Fruit fly (Drosophila melanogaster) whole organism, embryonic: ENCODE results near the gene cmet.

Experiments
- ATbp ChIP-seq: fragments of 200-800 bp; sonication (Bioruptor generic); optimal IDR thresholded peaks from 2 replicates; lab custom pipeline; 2017; ENCODE audit warnings: missing biosample characterization, mild to moderate bottlenecking, missing genetic modification characterization, missing genetic modification reagents
- BtbVII ChIP-seq: fragments of 200-800 bp; sonication (Bioruptor generic); optimal IDR thresholded peaks from 3 replicates; lab custom pipeline; 2017; ENCODE audit warnings: missing biosample characterization, mild to moderate bottlenecking, missing genetic modification characterization
- CG10321 ChIP-seq: fragments of 200-800 bp; sonication (Bioruptor generic); IDR thresholded peaks from 2 replicates; pipeline ENCODE4 v1.3.6; 2022; ENCODE audit warnings: missing biosample characterization, missing genetic modification characterization
- CG12155 ChIP-seq: fragments of 200-800 bp; sonication (Bioruptor generic); optimal IDR thresholded peaks from 3 replicates; lab custom pipeline; 2016; ENCODE audit warnings: missing biosample characterization, missing genetic modification characterization
- CG12391 ChIP-seq: fragments of 200-800 bp; sonication (Bioruptor generic); optimal IDR thresholded peaks from 3 replicates; lab custom pipeline; 2018; ENCODE audit warnings: missing biosample characterization, mild to moderate bottlenecking, missing genetic modification characterization, moderate library complexity
- CG12659 ChIP-seq: fragments of 200-800 bp; sonication (Bioruptor generic); optimal IDR thresholded peaks from 3 replicates; lab custom pipeline; 2017; ENCODE audit warnings: mild to moderate bottlenecking, missing biosample characterization, missing genetic modification reagents, missing genetic modification characterization
- CG13287 ChIP-seq: fragments of 200-800 bp; sonication (Bioruptor generic); IDR thresholded peaks from 2 replicates; pipeline ENCODE4 v1.3.6; 2022; ENCODE audit warnings: missing biosample characterization, missing genetic modification characterization; ENCODE audit not compliant: partially characterized antibody
- CG14050 ChIP-seq: fragments of 200-800 bp; sonication (Bioruptor generic); IDR thresholded peaks from 3 replicates; pipeline ENCODE4 v1.3.6; 2022; ENCODE audit warnings: missing biosample characterization, missing genetic modification characterization
- CG1603 ChIP-seq: fragments of 200-800 bp; sonication (Bioruptor generic); optimal IDR thresholded peaks from 2 replicates; lab custom pipeline; 2019; ENCODE audit warnings: missing biosample characterization, mild to moderate bottlenecking, missing genetic modification characterization, moderate library complexity
- CG1647 ChIP-seq: fragments of 200-800 bp; sonication (Bioruptor generic); optimal IDR thresholded peaks from 3 replicates; lab custom pipeline; 2016; ENCODE audit warnings: missing biosample characterization, missing genetic modification characterization
- CG17385 ChIP-seq: fragments of 200-800 bp; sonication (Bioruptor generic); optimal IDR thresholded peaks from 3 replicates; lab custom pipeline; 2018; ENCODE audit warnings: missing biosample characterization, mild to moderate bottlenecking, missing genetic modification characterization
- CG17568 ChIP-seq: fragments of 200-800 bp; sonication (Bioruptor generic); optimal IDR thresholded peaks from 2 replicates; lab custom pipeline; 2018; ENCODE audit warnings: missing biosample characterization, mild to moderate bottlenecking, missing genetic modification characterization, moderate library complexity
- CG17912 ChIP-seq: fragments of 200-800 bp; sonication (Bioruptor generic); optimal IDR thresholded peaks from 2 replicates; lab custom pipeline; 2018; ENCODE audit warnings: missing biosample characterization, mild to moderate bottlenecking, missing genetic modification characterization
- CG18011 ChIP-seq: fragments of 200-800 bp; sonication (Bioruptor generic); optimal IDR thresholded peaks from 2 replicates; lab custom pipeline; 2017; ENCODE audit warnings: missing biosample characterization, missing genetic modification characterization, mild to moderate bottlenecking, moderate library complexity, missing genotype
- CG2116 ChIP-seq: fragments of 200-800 bp; sonication (Bioruptor generic); optimal IDR thresholded peaks from 3 replicates; lab custom pipeline; 2018; ENCODE audit warnings: missing biosample characterization, mild to moderate bottlenecking, missing genetic modification characterization
- CG2875 ChIP-seq: fragments of 200-800 bp; sonication (Bioruptor generic); optimal IDR thresholded peaks from 2 replicates; lab custom pipeline; 2017; ENCODE audit warnings: missing biosample characterization, mild to moderate bottlenecking, missing genetic modification characterization, missing genetic modification reagents
- CG31365 ChIP-seq: fragments of 200-800 bp; sonication (Bioruptor generic); optimal IDR thresholded peaks from 2 replicates; lab custom pipeline; 2018; ENCODE audit warnings: missing biosample characterization, mild to moderate bottlenecking, missing genetic modification characterization
- CG32767 ChIP-seq: fragments of 200-800 bp; sonication (Bioruptor generic); IDR thresholded peaks from 2 replicates; pipeline ENCODE4 v1.3.6; 2022; ENCODE audit warnings: missing biosample characterization, missing genetic modification characterization
- CG34224 ChIP-seq: fragments of 200-800 bp; sonication (Bioruptor generic); IDR thresholded peaks from 3 replicates; pipeline ENCODE4 v1.3.6; 2022; ENCODE audit warnings: missing biosample characterization, missing genetic modification characterization; ENCODE audit not compliant: partially characterized antibody
- CG5180 ChIP-seq: fragments of 200-800 bp; sonication (Bioruptor generic); optimal IDR thresholded peaks from 3 replicates; lab custom pipeline; 2017; ENCODE audit warnings: missing biosample characterization, missing genetic modification characterization, mild to moderate bottlenecking, moderate library complexity, missing genetic modification reagents
- CG5953 ChIP-seq: fragments of 200-800 bp; sonication (Bioruptor generic); IDR thresholded peaks from 2 replicates; pipeline ENCODE4 v1.3.6; 2022; ENCODE audit warnings: missing biosample characterization, missing genetic modification characterization
- CG6791 ChIP-seq: fragments of 200-800 bp; sonication (Bioruptor generic); IDR thresholded peaks from 3 replicates; pipeline ENCODE4 v1.3.6; 2022; ENCODE audit warnings: missing biosample characterization, missing genetic modification characterization; ENCODE audit not compliant: partially characterized antibody
- CG7357 ChIP-seq: fragments of 200-800 bp; sonication (Bioruptor generic); IDR thresholded peaks from 3 replicates; pipeline ENCODE4 v1.3.6; 2022; ENCODE audit warnings: missing biosample characterization, missing genetic modification characterization
- CG7839 ChIP-seq: fragments of 200-800 bp; sonication (Bioruptor generic); optimal IDR thresholded peaks from 3 replicates; lab custom pipeline; 2018; ENCODE audit warnings: missing biosample characterization, mild to moderate bottlenecking, missing genetic modification characterization, moderate library complexity
- CG7928 ChIP-seq: fragments of 200-800 bp; sonication (Bioruptor generic); optimal IDR thresholded peaks from 2 replicates; lab custom pipeline; 2017; ENCODE audit warnings: missing biosample characterization, mild to moderate bottlenecking, missing genetic modification characterization
- D ChIP-seq, 2 experiments: fragments of 200-800 bp in 1 of 2; fragments of >200 bp in 1 of 2; sonication (Bioruptor generic) in 1 of 2; optimal IDR thresholded peaks; 2 replicates in 1 of 2; 3 replicates in 1 of 2; lab custom pipeline; 2017; ENCODE audit warnings: mild to moderate bottlenecking in 1 of 2, missing biosample characterization in 1 of 2, missing genetic modification characterization in 1 of 2, missing genetic modification reagents in 1 of 2
- Dbx ChIP-seq: fragments of 200-800 bp; sonication (Bioruptor generic); IDR thresholded peaks from 3 replicates; pipeline ENCODE4 v1.3.6; 2022; ENCODE audit warnings: missing biosample characterization, missing genetic modification characterization
- Fer2 ChIP-seq: fragments of 200-800 bp; sonication (Bioruptor generic); optimal IDR thresholded peaks from 2 replicates; lab custom pipeline; 2018; ENCODE audit warnings: missing biosample characterization, mild to moderate bottlenecking, missing genetic modification characterization, moderate library complexity
- Sox100B ChIP-seq: fragments of 200-800 bp; sonication (Bioruptor generic); optimal IDR thresholded peaks from 3 replicates; lab custom pipeline; 2018; ENCODE audit warnings: missing biosample characterization, mild to moderate bottlenecking, missing genetic modification characterization
- TFAM ChIP-seq: fragments of 200-800 bp; sonication (Bioruptor generic); optimal IDR thresholded peaks from 2 replicates; lab custom pipeline; 2017; ENCODE audit warnings: missing biosample characterization, missing genetic modification characterization, inconsistent platforms
- ab ChIP-seq: fragments of 200-800 bp; sonication (Bioruptor generic); optimal IDR thresholded peaks from 2 replicates; lab custom pipeline; 2016; ENCODE audit warnings: missing biosample characterization, missing genetic modification characterization
- ap ChIP-seq: fragments of 200-800 bp; sonication (Bioruptor generic); IDR thresholded peaks from 2 replicates; pipeline ENCODE4 v1.3.6; 2022; ENCODE audit warnings: missing biosample characterization, missing genetic modification characterization
- bbx ChIP-seq: fragments of 200-800 bp; sonication (Bioruptor generic); IDR thresholded peaks from 2 replicates; pipeline ENCODE4 v1.3.6; 2022; ENCODE audit warnings: missing biosample characterization, missing genetic modification characterization; ENCODE audit not compliant: partially characterized antibody
- crol ChIP-seq: fragments of 200-800 bp; sonication (Bioruptor generic); IDR thresholded peaks from 2 replicates; pipeline ENCODE4 v1.3.6; 2022; ENCODE audit warnings: missing biosample characterization, missing genetic modification characterization
- dm ChIP-seq: fragments of 200-800 bp; sonication (Bioruptor generic); optimal IDR thresholded peaks from 3 replicates; lab custom pipeline; 2016; ENCODE audit warnings: missing biosample characterization, missing genetic modification characterization
- dpn ChIP-seq, 2 experiments: fragments of 200-800 bp; sonication (Bioruptor generic); optimal IDR thresholded peaks; 3 replicates each; lab custom pipeline; 2016; ENCODE audit warnings: missing biosample characterization in 2 of 2, missing genetic modification characterization in 2 of 2
- dysf ChIP-seq: fragments of 200-800 bp; sonication (Bioruptor generic); IDR thresholded peaks from 3 replicates; pipeline ENCODE4 v1.3.6; 2022; ENCODE audit warnings: missing biosample characterization, missing genetic modification characterization
- en ChIP-seq: fragments of 200-800 bp; sonication (Bioruptor generic); optimal IDR thresholded peaks from 2 replicates; lab custom pipeline; 2016; ENCODE audit warnings: missing biosample characterization, missing genetic modification characterization
- ftz-f1 ChIP-seq: fragments of 200-800 bp; sonication (Bioruptor generic); optimal IDR thresholded peaks from 2 replicates; lab custom pipeline; 2016; ENCODE audit warnings: missing biosample characterization, missing genetic modification characterization
- gcm ChIP-seq: fragments of 200-800 bp; sonication (Bioruptor generic); optimal IDR thresholded peaks from 2 replicates; lab custom pipeline; 2019; ENCODE audit warnings: missing biosample characterization, mild to moderate bottlenecking, missing genetic modification characterization, moderate library complexity
- gt ChIP-seq: fragments of 200-800 bp; sonication (Bioruptor generic); IDR thresholded peaks from 2 replicates; pipeline ENCODE4 v1.3.6; 2022; ENCODE audit warnings: missing biosample characterization, missing genetic modification characterization
- hb ChIP-seq: fragments of 200-800 bp; sonication (Bioruptor generic); IDR thresholded peaks from 3 replicates; pipeline ENCODE4 v1.3.6; 2022; ENCODE audit warnings: missing biosample characterization, missing genetic modification characterization; ENCODE audit not compliant: partially characterized antibody
- kni ChIP-seq: fragments of 200-800 bp; sonication (Bioruptor generic); optimal IDR thresholded peaks from 3 replicates; lab custom pipeline; 2017; ENCODE audit warnings: mild to moderate bottlenecking, missing biosample characterization, missing genetic modification reagents, missing genetic modification characterization
- phol ChIP-seq: fragments of 200-800 bp; sonication (Bioruptor generic); optimal IDR thresholded peaks from 3 replicates; lab custom pipeline; 2018; ENCODE audit warnings: missing biosample characterization, mild to moderate bottlenecking, missing genetic modification characterization, moderate library complexity
- sim ChIP-seq: fragments of 200-800 bp; sonication (Bioruptor generic); IDR thresholded peaks from 2 replicates; pipeline ENCODE4 v1.3.6; 2022; ENCODE audit warnings: missing biosample characterization, missing genetic modification characterization
- vvl ChIP-seq: fragments of 200-800 bp; sonication (Bioruptor generic); IDR thresholded peaks from 2 replicates; pipeline ENCODE4 v1.3.6; 2022; ENCODE audit warnings: missing biosample characterization, missing genetic modification characterization
- wdn ChIP-seq: fragments of 200-800 bp; sonication (Bioruptor generic); IDR thresholded peaks from 2 replicates; pipeline ENCODE4 v1.3.6; 2022; ENCODE audit warnings: missing biosample characterization, missing genetic modification characterization
- zfh1 ChIP-seq: fragments of 200-800 bp; sonication (Bioruptor generic); IDR thresholded peaks from 3 replicates; pipeline ENCODE4 v1.3.6; 2022; ENCODE audit warnings: missing biosample characterization, missing genetic modification characterization

cmet gene

dm6 chr2L:11268933-11269631 is at the start of gene cmet (continued):
- TF ChIP-seq CG17385 (GFP tag; lab: Kevin White, UChicago) (peak; percentile 1), dysf (GFP tag; lab: Robert Waterston, UW) (peak; percentile 60; the same call in 2 of the 3 replicates), CG7839 (tag; lab: Kevin White, UChicago) (no peak), Fer2 (peak; percentile 46), Sox100B (GFP tag; lab: Kevin White, UChicago) (peak; percentile 35), dm (GFP tag; lab: Kevin White, UChicago) (peak; percentile 61), CG12391 (tag; lab: Kevin White, UChicago) (peak; percentile 70), dpn (GFP tag; optimal IDR thresholded peaks at IDR 0.05; lab: Kevin White, UChicago) (peak; percentile 53 to 62), TFAM (GFP tag; lab: Kevin White, UChicago) (no peak), phol (tag; lab: Kevin White, UChicago) (peak; percentile 60), hb (GFP tag; lab: Robert Waterston, UW) (peak; percentile 96), ATbp (GFP tag; lab: Kevin White, UChicago) (no peak), CG18011 (GFP tag; lab: Kevin White, UChicago) (peak; percentile 96), sim (GFP tag; lab: Robert Waterston, UW) (no peak), bbx (GFP tag; lab: Robert Waterston, UW) (peak; percentile 98), CG5953 (GFP tag; lab: Robert Waterston, UW) (no peak), CG7928 (peak; percentile 98), CG12659 (GFP tag; lab: Kevin White, UChicago) (peak; percentile 69), CG34224 (GFP tag; lab: Robert Waterston, UW) (peak; percentile 92), Dbx (GFP tag; lab: Robert Waterston, UW) (0 out of 3 replicates have a peak, but pooled peaks have one; percentile 30), CG2875 (GFP tag; lab: Kevin White, UChicago) (no peak), CG17568 (GFP tag; lab: Kevin White, UChicago) (no peak), en (GFP tag; lab: Kevin White, UChicago) (no peak), kni (GFP tag; lab: Kevin White, UChicago) (no peak), gt (GFP tag; lab: Robert Waterston, UW) (no peak), CG13287 (GFP tag; lab: Robert Waterston, UW) (peak; percentile 85), CG1647 (GFP tag; lab: Kevin White, UChicago) (peak; percentile 50), CG32767 (GFP tag; lab: Robert Waterston, UW) (no peak), CG10321 (no peak), CG31365 (no peak), CG1603 (tag; lab: Kevin White, UChicago) (peak; percentile 89), vvl (GFP tag; lab: Robert Waterston, UW) (peak; percentile 72), ab (GFP tag; lab: Kevin White, UChicago) (peak; percentile 41), CG5180 (no peak), D (optimal IDR thresholded peaks at IDR 0.05; lab: Kevin White, UChicago) (no peak), D (GFP tag; optimal IDR thresholded peaks at IDR 0.05; lab: Kevin White, UChicago) (no peak), CG2116 (peak; percentile 98), CG7357 (peak; percentile 78), CG14050 (GFP tag; lab: Robert Waterston, UW) (no peak), zfh1 (GFP tag; lab: Robert Waterston, UW) (0 out of 3 replicates have a peak, but pooled peaks have one; percentile 37), crol (GFP tag; lab: Robert Waterston, UW) (no peak), CG17912 (GFP tag; lab: Kevin White, UChicago) (peak; percentile 19), CG12155 (peak; percentile 28), wdn (peak; percentile 55), BtbVII (GFP tag; lab: Kevin White, UChicago) (no peak), gcm (GFP tag; lab: Kevin White, UChicago) (no peak), ftz-f1 (GFP tag; lab: Kevin White, UChicago) (no peak), ap (GFP tag; lab: Robert Waterston, UW) (no peak), CG6791 (peak; percentile 98)
